Fruit fly (Drosophila melanogaster) whole organism, pupa: ENCODE results near the gene CG6923.

Experiments
- CG10348 ChIP-seq: fragments of 200-800 bp; sonication (Bioruptor generic); IDR thresholded peaks from 2 replicates; pipeline ENCODE4 v1.3.6; 2022; ENCODE audit warnings: missing biosample characterization, missing genetic modification characterization
- CG12605 ChIP-seq: fragments of 200-800 bp; sonication (Bioruptor generic); IDR thresholded peaks from 2 replicates; pipeline ENCODE4 v1.3.6; 2022; ENCODE audit warnings: missing biosample characterization, missing genetic modification characterization
- CG32121 ChIP-seq: fragments of 200-800 bp; sonication (Bioruptor generic); IDR thresholded peaks from 2 replicates; pipeline ENCODE4 v1.3.6; 2022; ENCODE audit warnings: missing biosample characterization, missing genetic modification characterization
- CG34367 ChIP-seq: fragments of 200-800 bp; sonication (Bioruptor generic); optimal IDR thresholded peaks from 2 replicates; lab custom pipeline; 2018; ENCODE audit warnings: missing biosample characterization, mild to moderate bottlenecking, missing genetic modification characterization
- CG8301 ChIP-seq: fragments of 200-800 bp; sonication (Bioruptor generic); optimal IDR thresholded peaks from 2 replicates; lab custom pipeline; 2018; ENCODE audit warnings: missing biosample characterization, mild to moderate bottlenecking, missing genetic modification characterization
- EcR ChIP-seq: fragments of 200-800 bp; sonication (Bioruptor generic); optimal IDR thresholded peaks from 3 replicates; lab custom pipeline; 2019; ENCODE audit warnings: missing biosample characterization, missing genetic modification characterization, mild to moderate bottlenecking, moderate library complexity, missing genetic modification reagents
- Ets98B ChIP-seq: fragments of 200-800 bp; sonication (Bioruptor generic); IDR thresholded peaks from 2 replicates; pipeline ENCODE4 v1.3.6; 2022; ENCODE audit warnings: missing biosample characterization, missing genetic modification characterization
- Pif1A ChIP-seq: fragments of 200-800 bp; sonication (Bioruptor generic); optimal IDR thresholded peaks from 3 replicates; lab custom pipeline; 2016; ENCODE audit warnings: missing biosample characterization, missing genetic modification characterization
- gl ChIP-seq: fragments of 200-800 bp; sonication (Bioruptor generic); optimal IDR thresholded peaks from 2 replicates; lab custom pipeline; 2018; ENCODE audit warnings: missing biosample characterization, mild to moderate bottlenecking, missing genetic modification characterization

dm6 chr3R:11758160-11758506 is 8.3 kb upstream of the CG6923 start:
- no peak for TF ChIP-seq gl (tag; lab: Kevin White, UChicago)
- TF ChIP-seq Ets98B (GFP tag; lab: Robert Waterston, UW) = no peak
- no peak for TF ChIP-seq CG10348 (GFP tag; lab: Robert Waterston, UW)
- no peak for TF ChIP-seq CG8301 (tag; lab: Kevin White, UChicago)
- no peak for TF ChIP-seq CG32121 (GFP tag; lab: Robert Waterston, UW)
- no peak for TF ChIP-seq CG34367 (tag; lab: Kevin White, UChicago)
- no peak for TF ChIP-seq CG12605 (GFP tag; lab: Robert Waterston, UW)
- TF ChIP-seq EcR (GFP tag; lab: Kevin White, UChicago) = no peak
- no peak for TF ChIP-seq Pif1A
